Worm (Caenorhabditis elegans): ENCODE results near the gene C15H11.1.

ce11 chrV:14422317-14422716 is 28.7 kb downstream of the C15H11.1 start, which contains the start of gene pas-1:
- TF ChIP-seq fkh-10 (GFP tag; optimal IDR thresholded peaks at IDR 0.05) (no peak), elt-2 (tag; optimal IDR thresholded peaks at IDR 0.05) (no peak)
